Worm (Caenorhabditis elegans): ENCODE data around the gene moc-3.

The moc-3 gene

DNA sequence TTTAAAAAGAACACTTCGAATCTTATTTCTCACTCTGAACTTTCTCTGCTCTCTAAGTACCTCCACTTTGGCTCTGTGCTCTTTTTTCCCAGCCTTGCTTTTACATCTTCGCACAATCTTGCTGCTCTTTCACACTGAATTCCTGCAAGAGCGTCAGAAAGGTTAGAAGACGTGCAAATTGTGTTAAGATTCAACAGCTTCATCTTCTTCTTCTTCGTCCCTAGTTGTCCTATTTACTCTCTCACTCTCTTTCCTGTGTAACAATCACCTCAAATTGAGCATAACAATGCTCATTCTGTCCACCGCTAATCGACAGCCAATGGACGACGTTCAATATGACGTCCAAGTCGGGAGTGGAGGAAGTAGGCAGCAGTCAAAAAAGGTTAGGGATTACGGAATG is 51.0 kb downstream of the moc-3 start:
- TF ChIP-seq Y55F3AM.14 (GFP tag; optimal IDR thresholded peaks at IDR 0.05) (no peak), R02D3.7 (tag; optimal IDR thresholded peaks at IDR 0.05) (no peak), egl-27 (tag; optimal IDR thresholded peaks at IDR 0.05) (no peak), lin-13 (GFP tag; optimal IDR thresholded peaks at IDR 0.05) (no peak), lin-39 (tag; optimal IDR thresholded peaks at IDR 0.05) (no peak), ama-1 (optimal IDR thresholded peaks at IDR 0.05) (no peak), nhr-129 (tag; optimal IDR thresholded peaks at IDR 0.05) (no peak), nhr-12 (tag; optimal IDR thresholded peaks at IDR 0.05) (no peak), nhr-77 (tag; optimal IDR thresholded peaks at IDR 0.05) (no peak), elt-1 (tag; optimal IDR thresholded peaks at IDR 0.05) (no peak), lin-11 (tag; optimal IDR thresholded peaks at IDR 0.05) (no peak), ZK546.5 (tag; optimal IDR thresholded peaks at IDR 0.05) (no peak), crh-2 (tag; optimal IDR thresholded peaks at IDR 0.05) (no peak), unc-62 (GFP tag; optimal IDR thresholded peaks at IDR 0.05) (no peak)
